Worm (Caenorhabditis elegans): ENCODE results near the gene clec-231.
"Not testable (repeated sequence)": the region's sequence is repeated elsewhere in the genome, so short reads cannot be mapped to it uniquely, and the experiment has no call there.

Gene clec-231

ce11 chrV:15327745-15328447 lies 22.6 kb downstream of the clec-231 start, which contains the start of gene ZK1037.6 (continued):
- TF ChIP-seq ZK337.2 (GFP tag; IDR thresholded peaks at IDR 0.05) (no peak), Y105C5A.15 (GFP tag; IDR thresholded peaks at IDR 0.05) (no peak), php-3 (GFP tag; IDR thresholded peaks at IDR 0.05) (no peak), daf-19 (GFP tag; conservative IDR thresholded peaks at IDR 0.05) (no peak), Y48G9A.11 (GFP tag; IDR thresholded peaks at IDR 0.05) (no peak)

ce11 chrV:15323417-15323816 lies 27.1 kb downstream of the clec-231 start:
- TF ChIP-seq nhr-28 (tag; optimal IDR thresholded peaks at IDR 0.05) (peak; percentile 73), nhr-48 (tag; optimal IDR thresholded peaks at IDR 0.05) (no peak), dmd-6 (GFP tag; IDR thresholded peaks at IDR 0.05) (peak; percentile 59), pqm-1 (tag; optimal IDR thresholded peaks at IDR 0.05) (peak; percentile 74), daf-16 (GFP tag; optimal IDR thresholded peaks at IDR 0.05) (no peak), daf-16 (tag; optimal IDR thresholded peaks at IDR 0.05) (peak; percentile 44), set-16 (GFP tag; IDR thresholded peaks at IDR 0.05) (no peak), nhr-6 (tag; optimal IDR thresholded peaks at IDR 0.05) (peak; percentile 19), dve-1 (tag; optimal IDR thresholded peaks at IDR 0.05; ENCODE audit: insufficient read depth) (peak; percentile 23), zfp-3 (GFP tag; conservative IDR thresholded peaks at IDR 0.05) (no peak), T26A8.4 (GFP tag; IDR thresholded peaks at IDR 0.05) (no peak), mdt-29 (GFP tag; IDR thresholded peaks at IDR 0.05) (no peak), hlh-11 (tag; optimal IDR thresholded peaks at IDR 0.05) (peak; percentile 27), jun-1 (tag; optimal IDR thresholded peaks at IDR 0.05) (no peak)

ce11 chrV:15322653-15323052 lies 27.9 kb downstream of the clec-231 start, which contains the start of gene nhr-247:
TSS of gene nhr-247 (plus strand) at chrV:15322982.
- peak; percentile 65 for TF ChIP-seq dmd-6 (GFP tag; IDR thresholded peaks at IDR 0.05)
- peak; percentile 15 for TF ChIP-seq pqm-1 (tag; optimal IDR thresholded peaks at IDR 0.05)
- not testable (repeated sequence) for TF ChIP-seq daf-16 (GFP tag; optimal IDR thresholded peaks at IDR 0.05)
- peak; percentile 24 for TF ChIP-seq daf-16 (tag; optimal IDR thresholded peaks at IDR 0.05)
- peak; percentile 71 for TF ChIP-seq nhr-28 (tag; optimal IDR thresholded peaks at IDR 0.05)

DNA sequence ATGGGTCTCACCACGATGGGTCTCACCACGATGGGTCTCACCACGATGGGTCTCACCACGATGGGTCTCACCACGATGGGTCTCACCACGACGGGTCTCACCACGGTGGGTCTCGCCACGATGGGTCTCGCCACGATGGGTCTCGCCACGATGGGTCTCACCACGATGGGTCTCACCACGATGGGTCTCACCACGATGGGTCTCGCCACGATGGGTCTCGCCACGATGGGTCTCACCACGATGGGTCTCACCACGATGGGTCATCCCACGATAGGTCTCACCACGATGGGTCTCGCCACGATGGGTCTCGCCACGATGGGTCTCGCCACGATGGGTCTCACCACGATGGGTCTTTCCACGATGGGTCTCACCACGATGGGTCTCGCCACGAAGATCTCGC lies 28.6 kb downstream of the clec-231 start:
- TF ChIP-seq snpc-1.2 (GFP tag; IDR thresholded peaks at IDR 0.05) (0 out of 2 replicates have a peak, but pooled peaks have one; percentile 12), egl-43 (GFP tag; IDR thresholded peaks at IDR 0.05) (0 out of 2 replicates have a peak, but pooled peaks have one; percentile 21), set-16 (GFP tag; IDR thresholded peaks at IDR 0.05) (peak; percentile 82)

DNA sequence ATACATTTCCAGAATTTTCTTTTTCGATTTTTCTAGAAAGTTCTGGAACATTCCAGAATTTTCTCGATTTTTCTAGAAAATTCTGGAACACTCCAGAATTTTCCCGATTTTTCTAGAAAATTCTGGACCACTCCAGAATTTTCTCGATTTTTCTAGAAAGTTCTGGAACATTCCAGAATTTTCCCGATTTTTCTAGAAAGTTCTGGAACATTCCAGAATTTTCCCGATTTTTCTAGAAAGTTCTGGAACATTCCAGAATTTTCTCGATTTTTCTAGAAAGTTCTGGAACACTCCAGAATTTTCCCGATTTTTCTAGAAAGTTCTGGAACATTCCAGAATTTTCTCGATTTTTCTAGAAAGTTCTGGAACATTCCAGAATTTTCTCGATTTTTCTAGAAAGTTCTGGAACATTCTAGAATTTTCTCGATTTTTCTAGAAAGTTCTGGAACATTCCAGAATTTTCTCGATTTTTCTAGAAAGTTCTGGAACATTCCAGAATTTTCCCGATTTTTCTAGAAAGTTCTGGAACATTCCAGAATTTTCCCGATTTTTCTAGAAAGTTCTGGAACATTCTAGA lies 29.7 kb downstream of the clec-231 start:
- TF ChIP-seq ctbp-1 (GFP tag; IDR thresholded peaks at IDR 0.05) (peak; percentile 57; the same call in 1 of the 2 replicates), lim-7 (GFP tag; IDR thresholded peaks at IDR 0.05) (peak; percentile 73), egl-43 (GFP tag; IDR thresholded peaks at IDR 0.05) (0 out of 2 replicates have a peak, but pooled peaks have one; percentile 24), Y105C5A.15 (GFP tag; IDR thresholded peaks at IDR 0.05) (0 out of 2 replicates have a peak, but pooled peaks have one; percentile 30), pha-4 (GFP tag; IDR thresholded peaks at IDR 0.05) (peak; percentile 74; the same call in 1 of the 2 replicates), Y48G9A.11 (GFP tag; IDR thresholded peaks at IDR 0.05) (0 out of 2 replicates have a peak, but pooled peaks have one; percentile 60), lin-1 (GFP tag; IDR thresholded peaks at IDR 0.05) (0 out of 2 replicates have a peak, but pooled peaks have one; percentile 57), madf-5 (GFP tag; IDR thresholded peaks at IDR 0.05) (0 out of 4 replicates have a peak, but pooled peaks of 1 of the 2 experiments have one; percentile 63), arid-1 (GFP tag; conservative IDR thresholded peaks at IDR 0.05) (peak; percentile 76; the same call in 1 of the 2 replicates), mdt-29 (GFP tag; IDR thresholded peaks at IDR 0.05) (peak; percentile 86), Y75B8A.6 (GFP tag; IDR thresholded peaks at IDR 0.05) (0 out of 2 replicates have a peak, but pooled peaks have one; percentile 46), snpc-1.2 (GFP tag; IDR thresholded peaks at IDR 0.05) (peak; percentile 59; the same call in 1 of the 2 replicates), vab-7 (GFP tag; IDR thresholded peaks at IDR 0.05) (peak; percentile 51; the same call in 1 of the 2 replicates)
- TF ChIP-seq pha-4 (tag; optimal IDR thresholded peaks at IDR 0.05), result not testable (repeated sequence)

All from whole organism, L4 larva.